Worm (Caenorhabditis elegans) whole organism, late embryonic: Measurements from ENCODE around the gene mrpl-37.

ENCODE experiments used
- ceh-18 ChIP-seq: sonication (generic microtip); optimal IDR thresholded peaks from 2 replicates; lab custom pipeline; 2016; ENCODE audit warnings: missing genetic modification characterization, missing compliant biosample characterization
- ceh-2 ChIP-seq: sonication (generic microtip); optimal IDR thresholded peaks from 2 replicates; lab custom pipeline; 2016; ENCODE audit warnings: missing genotype, missing genetic modification characterization, missing compliant biosample characterization
- ceh-24 ChIP-seq: sonication (generic microtip); optimal IDR thresholded peaks from 2 replicates; lab custom pipeline; 2016; ENCODE audit warnings: mild to moderate bottlenecking, missing genetic modification characterization, missing compliant biosample characterization
- lim-6 ChIP-seq: sonication (generic microtip); optimal IDR thresholded peaks from 2 replicates; lab custom pipeline; 2016; ENCODE audit warnings: missing genetic modification characterization, missing compliant biosample characterization
- madf-2 ChIP-seq: sonication (generic microtip); optimal IDR thresholded peaks from 2 replicates; lab custom pipeline; 2017; ENCODE audit warnings: missing genetic modification characterization, missing compliant biosample characterization
- tbx-7 ChIP-seq: sonication (generic microtip); optimal IDR thresholded peaks from 2 replicates; lab custom pipeline; 2016; ENCODE audit warnings: missing genotype, missing genetic modification characterization, missing compliant biosample characterization

The mrpl-37 gene

DNA sequence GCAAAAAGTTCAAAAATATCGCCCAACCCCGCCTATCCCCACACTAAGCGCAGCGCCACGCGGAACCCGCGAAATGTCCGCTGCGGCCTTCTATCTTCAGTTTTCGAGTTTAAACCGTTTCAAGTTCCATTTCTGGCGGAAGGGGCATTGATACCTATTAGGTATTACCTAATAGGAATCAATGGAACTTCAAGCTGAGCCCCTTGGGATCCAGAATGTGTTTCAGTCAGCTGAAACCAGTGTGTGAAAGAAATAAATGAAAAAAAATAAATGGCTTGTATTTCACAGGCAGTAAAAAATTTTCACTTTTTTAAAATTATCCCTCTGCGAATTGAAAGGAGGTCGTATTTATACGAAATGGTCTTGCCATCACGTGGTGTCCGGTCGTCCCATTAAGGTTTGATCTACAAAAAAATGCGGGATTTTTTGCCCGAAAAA is 53.7 kb downstream of the mrpl-37 start:
- no peak for TF ChIP-seq ceh-18 (tag; lab: Kevin White, UChicago)
- TF ChIP-seq tbx-7 (tag; lab: Kevin White, UChicago): no peak
- TF ChIP-seq lim-6 (tag; lab: Kevin White, UChicago): no peak
- TF ChIP-seq ceh-2 (tag; lab: Kevin White, UChicago): no peak
- no peak for TF ChIP-seq madf-2
- no peak for TF ChIP-seq ceh-24
